Worm (Caenorhabditis elegans) whole organism, midembryonic: ENCODE results near the gene plk-1.

Source experiments
- T22C8.4 ChIP-seq: fragments of 200-800 bp; sonication (Bioruptor generic); IDR thresholded peaks from 2 replicates; pipeline ENCODE4 v1.3.6; 2022; ENCODE audit warnings: missing genetic modification characterization, missing compliant biosample characterization
- cog-1 ChIP-seq: sonication (generic microtip); optimal IDR thresholded peaks from 2 replicates; lab custom pipeline; 2016; ENCODE audit warnings: missing genetic modification characterization, missing compliant biosample characterization
- flt-1 ChIP-seq: fragments of 200-800 bp; sonication (Bioruptor generic); IDR thresholded peaks from 2 replicates; pipeline ENCODE4 v1.3.6; 2022; ENCODE audit warnings: missing genetic modification characterization, missing compliant biosample characterization
- klf-2 ChIP-seq: fragments of 200-800 bp; sonication (Bioruptor generic); conservative IDR thresholded peaks from 2 replicates; pipeline ENCODE4 v1.3.6; 2022; ENCODE audit warnings: missing genetic modification reagents, missing genetic modification characterization, missing compliant biosample characterization
- med-1 ChIP-seq: sonication (generic microtip); optimal IDR thresholded peaks from 2 replicates; lab custom pipeline; 2017; ENCODE audit warnings: missing genetic modification characterization, mild to moderate bottlenecking, missing compliant biosample characterization, antibody characterized with exemption, missing genetic modification reagents; ENCODE audit not compliant: insufficient read depth
- ref-1 ChIP-seq: fragments of 200-800 bp; sonication (Bioruptor generic); conservative IDR thresholded peaks from 2 replicates; pipeline ENCODE4 v1.3.6; 2022; ENCODE audit warnings: missing genetic modification reagents, missing genetic modification characterization, missing compliant biosample characterization
- tab-1 ChIP-seq: fragments of 200-800 bp; sonication (Bioruptor generic); IDR thresholded peaks from 2 replicates; pipeline ENCODE4 v1.3.6; 2022; ENCODE audit warnings: missing genetic modification characterization, missing compliant biosample characterization
- ztf-23 ChIP-seq: fragments of 200-800 bp; sonication (Bioruptor generic); IDR thresholded peaks from 2 replicates; pipeline ENCODE4 v1.3.6; 2022; ENCODE audit warnings: missing genetic modification reagents, missing genetic modification characterization, missing compliant biosample characterization
- ztf-29 ChIP-seq: fragments of 200-800 bp; sonication (Bioruptor generic); IDR thresholded peaks from 2 replicates; pipeline ENCODE4 v1.3.6; 2022; ENCODE audit warnings: missing genetic modification reagents, missing genetic modification characterization, missing compliant biosample characterization

The plk-1 gene

ce11 chrIII:8100960-8101359, at the start of gene plk-1:
Gene plk-1, plus strand, starts transcription at chrIII:8101348.
- TF ChIP-seq tab-1: no peak
- no peak for TF ChIP-seq ztf-23 (GFP tag; lab: Robert Waterston, UW)
- TF ChIP-seq klf-2 (GFP tag; lab: Robert Waterston, UW): no peak
- no peak for TF ChIP-seq T22C8.4 (GFP tag; lab: Robert Waterston, UW)
- TF ChIP-seq ztf-29 (GFP tag; lab: Robert Waterston, UW): no peak
- no peak for TF ChIP-seq med-1 (GFP tag; lab: Kevin White, UChicago)
- no peak for TF ChIP-seq ref-1
- no peak for TF ChIP-seq cog-1 (tag; lab: Kevin White, UChicago)
- no peak for TF ChIP-seq flt-1 (GFP tag; lab: Robert Waterston, UW)

- TF ChIP-seq klf-2 (GFP tag; lab: Robert Waterston, UW) (no peak), tab-1 (no peak), ztf-29 (GFP tag; lab: Robert Waterston, UW) (no peak), flt-1 (GFP tag; lab: Robert Waterston, UW) (no peak), ztf-23 (GFP tag; lab: Robert Waterston, UW) (no peak), T22C8.4 (GFP tag; lab: Robert Waterston, UW) (no peak), cog-1 (tag; lab: Kevin White, UChicago) (no peak), med-1 (GFP tag; lab: Kevin White, UChicago) (no peak)
Observed at ce11 chrIII:8051838-8052237, 49.3 kb upstream of the plk-1 start.

- TF ChIP-seq T22C8.4 (GFP tag; lab: Robert Waterston, UW) (no peak), tab-1 (no peak), cog-1 (tag; lab: Kevin White, UChicago) (no peak), ztf-29 (GFP tag; lab: Robert Waterston, UW) (no peak), klf-2 (GFP tag; lab: Robert Waterston, UW) (no peak), med-1 (GFP tag; lab: Kevin White, UChicago) (no peak), ztf-23 (GFP tag; lab: Robert Waterston, UW) (no peak), flt-1 (GFP tag; lab: Robert Waterston, UW) (no peak), ref-1 (no peak)
Observed at ce11 chrIII:8061114-8061513, 40.0 kb upstream of the plk-1 start.

ce11 chrIII:8063659-8064058, 37.5 kb upstream of the plk-1 start:
- no peak for TF ChIP-seq ref-1
- 0 out of 2 replicates have a peak, but pooled peaks have one; percentile 31 for TF ChIP-seq ztf-29 (GFP tag; lab: Robert Waterston, UW)

- no peak for TF ChIP-seq ref-1
- TF ChIP-seq flt-1 (GFP tag; lab: Robert Waterston, UW): no peak
- TF ChIP-seq tab-1: no peak
- TF ChIP-seq ztf-23 (GFP tag; lab: Robert Waterston, UW): no peak
- TF ChIP-seq med-1 (GFP tag; lab: Kevin White, UChicago): no peak
- no peak for TF ChIP-seq cog-1 (tag; lab: Kevin White, UChicago)
- no peak for TF ChIP-seq T22C8.4 (GFP tag; lab: Robert Waterston, UW)
- TF ChIP-seq ztf-29 (GFP tag; lab: Robert Waterston, UW): no peak
- no peak for TF ChIP-seq klf-2 (GFP tag; lab: Robert Waterston, UW)
Observed at ce11 chrIII:8065101-8065500, 36.0 kb upstream of the plk-1 start.

- TF ChIP-seq T22C8.4 (GFP tag; lab: Robert Waterston, UW) (no peak), ztf-29 (GFP tag; lab: Robert Waterston, UW) (no peak), ztf-23 (GFP tag; lab: Robert Waterston, UW) (no peak), flt-1 (GFP tag; lab: Robert Waterston, UW) (no peak), med-1 (GFP tag; lab: Kevin White, UChicago) (no peak), tab-1 (no peak), klf-2 (GFP tag; lab: Robert Waterston, UW) (no peak), ref-1 (no peak), cog-1 (tag; lab: Kevin White, UChicago) (no peak)
Observed at ce11 chrIII:8066989-8067388, 34.2 kb upstream of the plk-1 start, which contains the start of gene pros-1. Gene pros-1, plus strand, starts transcription at chrIII:8067289.

- TF ChIP-seq ref-1: no peak
- TF ChIP-seq tab-1: no peak
- TF ChIP-seq klf-2 (GFP tag; lab: Robert Waterston, UW): no peak
- no peak for TF ChIP-seq ztf-29 (GFP tag; lab: Robert Waterston, UW)
- TF ChIP-seq T22C8.4 (GFP tag; lab: Robert Waterston, UW): no peak
- TF ChIP-seq cog-1 (tag; lab: Kevin White, UChicago): no peak
- TF ChIP-seq flt-1 (GFP tag; lab: Robert Waterston, UW): no peak
- no peak for TF ChIP-seq med-1 (GFP tag; lab: Kevin White, UChicago)
- no peak for TF ChIP-seq ztf-23 (GFP tag; lab: Robert Waterston, UW)
Observed at ce11 chrIII:8067798-8068197, 33.4 kb upstream of the plk-1 start.

- TF ChIP-seq flt-1 (GFP tag; lab: Robert Waterston, UW): peak; percentile 80
- no peak for TF ChIP-seq ztf-23 (GFP tag; lab: Robert Waterston, UW)
Observed at ce11 chrIII:8069206-8069605, 31.9 kb upstream of the plk-1 start.

- TF ChIP-seq flt-1 (GFP tag; lab: Robert Waterston, UW): no peak
- no peak for TF ChIP-seq ref-1
- no peak for TF ChIP-seq T22C8.4 (GFP tag; lab: Robert Waterston, UW)
- no peak for TF ChIP-seq ztf-29 (GFP tag; lab: Robert Waterston, UW)
- no peak for TF ChIP-seq cog-1 (tag; lab: Kevin White, UChicago)
- TF ChIP-seq klf-2 (GFP tag; lab: Robert Waterston, UW): no peak
- TF ChIP-seq tab-1: no peak
- no peak for TF ChIP-seq med-1 (GFP tag; lab: Kevin White, UChicago)
- no peak for TF ChIP-seq ztf-23 (GFP tag; lab: Robert Waterston, UW)
Observed at ce11 chrIII:8077180-8077579, 24.0 kb upstream of the plk-1 start.

ce11 chrIII:8080165-8080738, 20.9 kb upstream of the plk-1 start, which contains the start of the genes dcr-1 and apc-2:
Gene dcr-1, minus strand, starts transcription at chrIII:8080281.
Gene apc-2, plus strand, starts transcription at chrIII:8080629.
- TF ChIP-seq tab-1 (no peak), ztf-29 (GFP tag; lab: Robert Waterston, UW) (no peak), ztf-23 (GFP tag; lab: Robert Waterston, UW) (no peak), flt-1 (GFP tag; lab: Robert Waterston, UW) (no peak), T22C8.4 (GFP tag; lab: Robert Waterston, UW) (no peak), klf-2 (GFP tag; lab: Robert Waterston, UW) (no peak), cog-1 (tag; lab: Kevin White, UChicago) (no peak), ref-1 (no peak), med-1 (GFP tag; lab: Kevin White, UChicago) (no peak)
